Worm (Caenorhabditis elegans) whole organism, L4 larva: ENCODE results near the gene let-767.

Source experiments
- mdl-1 ChIP-seq, 2 experiments: fragments of 150-350 bp in 1 of 2; sonication (generic microtip) in 1 of 2; optimal IDR thresholded peaks; 2 replicates each; lab custom pipeline; 2014 to 2017; ENCODE audit warnings: missing biosample characterization in 2 of 2, missing genetic modification characterization in 2 of 2
- mdt-29 ChIP-seq: fragments of 200-800 bp; sonication (Bioruptor generic); IDR thresholded peaks from 2 replicates; pipeline ENCODE4 v1.3.6; 2022; ENCODE audit warnings: missing genetic modification reagents, missing genetic modification characterization, missing compliant biosample characterization
- mxl-3 ChIP-seq: fragments of 200-800 bp; sonication (Bioruptor generic); optimal IDR thresholded peaks from 2 replicates; lab custom pipeline; 2018; ENCODE audit warnings: mild to moderate bottlenecking, missing genetic modification characterization, missing compliant biosample characterization
- nhr-25 ChIP-seq: sonication (generic microtip); optimal IDR thresholded peaks from 2 replicates; lab custom pipeline; 2017; ENCODE audit warnings: missing genetic modification characterization, mild to moderate bottlenecking, missing compliant biosample characterization, antibody characterized with exemption, moderate library complexity, borderline replicate concordance; ENCODE audit not compliant: insufficient read depth

DNA sequence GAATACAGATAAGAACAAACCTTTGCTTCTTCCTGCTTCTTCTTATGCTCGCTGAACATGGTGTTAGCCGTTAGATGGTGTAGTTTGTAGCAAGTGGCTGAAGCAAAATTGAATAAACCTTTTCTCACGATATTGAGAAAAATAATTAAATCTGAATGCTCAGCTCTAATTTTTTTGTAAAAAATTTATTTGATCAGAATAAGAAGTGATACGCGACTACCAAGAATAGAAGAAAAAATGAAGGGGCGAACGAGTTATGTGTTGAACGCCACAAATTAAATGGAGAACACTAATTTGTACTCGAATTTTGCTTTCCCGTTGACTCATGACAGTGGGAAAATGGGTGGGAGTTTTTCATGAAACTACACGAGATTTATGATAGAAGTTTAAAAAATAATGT, 3.5 kb upstream of the let-767 start, which contains the start of gene C56G2.9:
- TF ChIP-seq mxl-3 = no peak
- no peak for TF ChIP-seq mdl-1 (tag; optimal IDR thresholded peaks at IDR 0.05; lab: Kevin White, UChicago)
- no peak for TF ChIP-seq nhr-25 (tag; lab: Kevin White, UChicago)
- TF ChIP-seq mdt-29 (GFP tag; lab: Robert Waterston, UW) = no peak
